Worm (Caenorhabditis elegans) whole organism, L1 larva: Measurements from ENCODE around the gene rfc-2.
"Not testable (repeated sequence)": the region's sequence is repeated elsewhere in the genome, so short reads cannot be mapped to it uniquely, and the experiment has no call there.

Source experiments
- C34B4.2 ChIP-seq: sonication (generic microtip); optimal IDR thresholded peaks from 2 replicates; lab custom pipeline; 2017; ENCODE audit warnings: mild to moderate bottlenecking, missing genetic modification characterization, missing compliant biosample characterization
- aha-1 ChIP-seq: fragments of 150-350 bp; optimal IDR thresholded peaks from 2 replicates; lab custom pipeline; 2014; ENCODE audit warnings: missing biosample characterization, missing genetic modification characterization
- ceh-8 ChIP-seq: fragments of 200-800 bp; sonication (Bioruptor generic); optimal IDR thresholded peaks from 2 replicates; lab custom pipeline; 2018; ENCODE audit warnings: mild to moderate bottlenecking, missing genetic modification characterization, moderate library complexity, missing compliant biosample characterization
- ces-1 ChIP-seq: fragments of 150-350 bp; optimal IDR thresholded peaks from 2 replicates; lab custom pipeline; 2014; ENCODE audit warnings: missing biosample characterization, missing genetic modification reagents, missing genetic modification characterization
- dsc-1 ChIP-seq: sonication (generic microtip); optimal IDR thresholded peaks from 2 replicates; lab custom pipeline; 2016; ENCODE audit warnings: mild to moderate bottlenecking, missing genetic modification characterization, missing compliant biosample characterization
- efl-1 ChIP-seq, 4 experiments: fragments of 150-350 bp; optimal IDR thresholded peaks in 3 of 4; peaks in 1 of 4; 1 replicate in 1 of 4; 2 replicates in 3 of 4; lab custom pipeline; 2014; ENCODE audit warnings: missing biosample characterization in 2 of 4, missing genetic modification characterization in 2 of 4, missing genetic modification reagents in 2 of 4
- efl-3 ChIP-seq: fragments of 200-800 bp; sonication (Bioruptor generic); optimal IDR thresholded peaks from 2 replicates; lab custom pipeline; 2018; ENCODE audit warnings: mild to moderate bottlenecking, missing genetic modification characterization, missing compliant biosample characterization
- egl-13 ChIP-seq: sonication (generic microtip); optimal IDR thresholded peaks from 2 replicates; lab custom pipeline; 2016; ENCODE audit warnings: missing genotype, missing genetic modification reagents, missing genetic modification characterization, missing compliant biosample characterization
- elt-2 ChIP-seq: sonication (generic microtip); optimal IDR thresholded peaks from 2 replicates; lab custom pipeline; 2016; ENCODE audit warnings: missing genetic modification characterization, mild to moderate bottlenecking, inconsistent platforms, missing compliant biosample characterization, missing genetic modification reagents
- elt-3 ChIP-seq, 6 experiments: fragments of 150-350 bp in 1 of 6; sonication (generic microtip); optimal IDR thresholded peaks; 2 replicates each; lab custom pipeline; 2017 to 2018; ENCODE audit warnings: missing biosample characterization in 6 of 6, missing genetic modification characterization in 6 of 6, inconsistent platforms in 1 of 6
- ets-5 ChIP-seq: fragments of 200-800 bp; sonication (Bioruptor generic); IDR thresholded peaks from 2 replicates; pipeline ENCODE4 v1.3.6; 2022; ENCODE audit warnings: missing genetic modification characterization, missing compliant biosample characterization
- fkh-4 ChIP-seq: sonication (generic microtip); optimal IDR thresholded peaks from 2 replicates; lab custom pipeline; 2016; ENCODE audit warnings: missing compliant biosample characterization, missing genetic modification characterization, borderline replicate concordance
- fkh-8 ChIP-seq: sonication (generic microtip); optimal IDR thresholded peaks from 2 replicates; lab custom pipeline; 2016; ENCODE audit warnings: mild to moderate bottlenecking, missing genetic modification characterization, missing compliant biosample characterization
- grh-1 ChIP-seq: fragments of 200-800 bp; sonication (Bioruptor generic); IDR thresholded peaks from 2 replicates; pipeline ENCODE4 v1.3.6; 2022; ENCODE audit warnings: missing genetic modification reagents, missing genetic modification characterization, missing compliant biosample characterization
- hlh-17 ChIP-seq: fragments of 200-800 bp; sonication (Bioruptor generic); optimal IDR thresholded peaks from 2 replicates; lab custom pipeline; 2018; ENCODE audit warnings: missing genetic modification characterization, mild to moderate bottlenecking, missing compliant biosample characterization, moderate library complexity, borderline replicate concordance
- irx-1 ChIP-seq: sonication (generic microtip); optimal IDR thresholded peaks from 2 replicates; lab custom pipeline; 2016; ENCODE audit warnings: missing genetic modification characterization, missing compliant biosample characterization
- isw-1 ChIP-seq: fragments of 200-800 bp; sonication (Bioruptor generic); IDR thresholded peaks from 2 replicates; pipeline ENCODE4 v1.3.6; 2022; ENCODE audit warnings: missing genetic modification characterization, missing compliant biosample characterization
- lin-15B ChIP-seq: fragments of 150-350 bp; sonication (generic microtip); optimal IDR thresholded peaks from 3 replicates; lab custom pipeline; 2014; ENCODE audit warnings: missing biosample characterization, missing genetic modification characterization
- lin-35 ChIP-seq, 2 experiments: fragments of 150-350 bp; optimal IDR thresholded peaks; 2 replicates each; lab custom pipeline; 2014; ENCODE audit warnings: missing biosample characterization in 2 of 2, missing genetic modification characterization in 2 of 2, missing genetic modification reagents in 2 of 2
- mef-2 ChIP-seq: fragments of 150-350 bp; optimal IDR thresholded peaks from 2 replicates; lab custom pipeline; 2014; ENCODE audit warnings: missing biosample characterization, missing genetic modification characterization
- mep-1 ChIP-seq: fragments of 150-350 bp; optimal IDR thresholded peaks from 2 replicates; lab custom pipeline; 2014; ENCODE audit warnings: missing biosample characterization, missing genetic modification characterization
- nhr-11 ChIP-seq: fragments of 150-350 bp; optimal IDR thresholded peaks from 2 replicates; lab custom pipeline; 2014; ENCODE audit warnings: missing biosample characterization, missing genetic modification characterization
- nhr-12 ChIP-seq: sonication (generic microtip); optimal IDR thresholded peaks from 2 replicates; lab custom pipeline; 2017; ENCODE audit warnings: missing biosample characterization, missing genetic modification characterization
- nhr-20 ChIP-seq: sonication (generic microtip); optimal IDR thresholded peaks from 2 replicates; lab custom pipeline; 2016; ENCODE audit warnings: mild to moderate bottlenecking, missing genetic modification characterization, missing compliant biosample characterization
- nhr-237 ChIP-seq: fragments of 150-350 bp; optimal IDR thresholded peaks from 2 replicates; lab custom pipeline; 2014; ENCODE audit warnings: missing biosample characterization, missing genetic modification characterization
- nhr-77 ChIP-seq: fragments of 150-350 bp; optimal IDR thresholded peaks from 2 replicates; lab custom pipeline; 2014; ENCODE audit warnings: missing biosample characterization, missing genetic modification characterization
- nhr-84 ChIP-seq: sonication (generic microtip); optimal IDR thresholded peaks from 2 replicates; lab custom pipeline; 2017; ENCODE audit warnings: missing biosample characterization, missing genetic modification characterization
- nhr-85 ChIP-seq: sonication (generic microtip); peaks from one replicate; lab custom pipeline; 2016; ENCODE audit warnings: missing genetic modification characterization, inconsistent platforms, missing compliant biosample characterization
- pag-3 ChIP-seq: sonication (generic microtip); optimal IDR thresholded peaks from 2 replicates; lab custom pipeline; 2017; ENCODE audit warnings: missing genetic modification characterization, mild to moderate bottlenecking, missing compliant biosample characterization, antibody characterized with exemption, borderline replicate concordance; ENCODE audit not compliant: insufficient read depth
- pqm-1 ChIP-seq: sonication (generic microtip); optimal IDR thresholded peaks from 3 replicates; lab custom pipeline; 2017; ENCODE audit warnings: missing biosample characterization, missing genetic modification characterization
- rnt-1 ChIP-seq: sonication (generic microtip); optimal IDR thresholded peaks from 2 replicates; lab custom pipeline; 2016; ENCODE audit warnings: mild to moderate bottlenecking, missing genetic modification characterization, moderate library complexity, missing compliant biosample characterization
- snu-23 ChIP-seq: sonication (generic microtip); optimal IDR thresholded peaks from 2 replicates; lab custom pipeline; 2016; ENCODE audit warnings: missing genetic modification characterization, missing compliant biosample characterization
- sox-4 ChIP-seq: sonication (generic microtip); optimal IDR thresholded peaks from 2 replicates; lab custom pipeline; 2016; ENCODE audit warnings: missing genetic modification characterization, missing compliant biosample characterization
- sup-37 ChIP-seq: fragments of 200-800 bp; sonication (Bioruptor generic); optimal IDR thresholded peaks from 2 replicates; lab custom pipeline; 2018; ENCODE audit warnings: mild to moderate bottlenecking, missing genetic modification characterization, missing compliant biosample characterization
- swsn-7 ChIP-seq: sonication (generic microtip); optimal IDR thresholded peaks from 2 replicates; lab custom pipeline; 2016; ENCODE audit warnings: missing genetic modification characterization, missing compliant biosample characterization
- tbx-2 ChIP-seq: sonication (generic microtip); optimal IDR thresholded peaks from 2 replicates; lab custom pipeline; 2016; ENCODE audit warnings: missing genetic modification characterization, missing compliant biosample characterization
- unc-30 ChIP-seq: sonication (generic microtip); optimal IDR thresholded peaks from 2 replicates; lab custom pipeline; 2017; ENCODE audit warnings: missing biosample characterization, missing genetic modification characterization
- unc-86 ChIP-seq: sonication (generic microtip); optimal IDR thresholded peaks from 2 replicates; lab custom pipeline; 2016; ENCODE audit warnings: missing genetic modification characterization, missing compliant biosample characterization
- vab-15 ChIP-seq: sonication (generic microtip); optimal IDR thresholded peaks from 2 replicates; lab custom pipeline; 2017; ENCODE audit warnings: missing genotype, mild to moderate bottlenecking, missing genetic modification characterization, missing compliant biosample characterization
- xbp-1 ChIP-seq: sonication (generic microtip); optimal IDR thresholded peaks from 2 replicates; lab custom pipeline; 2016; ENCODE audit warnings: missing genetic modification characterization, missing compliant biosample characterization

The rfc-2 gene

DNA sequence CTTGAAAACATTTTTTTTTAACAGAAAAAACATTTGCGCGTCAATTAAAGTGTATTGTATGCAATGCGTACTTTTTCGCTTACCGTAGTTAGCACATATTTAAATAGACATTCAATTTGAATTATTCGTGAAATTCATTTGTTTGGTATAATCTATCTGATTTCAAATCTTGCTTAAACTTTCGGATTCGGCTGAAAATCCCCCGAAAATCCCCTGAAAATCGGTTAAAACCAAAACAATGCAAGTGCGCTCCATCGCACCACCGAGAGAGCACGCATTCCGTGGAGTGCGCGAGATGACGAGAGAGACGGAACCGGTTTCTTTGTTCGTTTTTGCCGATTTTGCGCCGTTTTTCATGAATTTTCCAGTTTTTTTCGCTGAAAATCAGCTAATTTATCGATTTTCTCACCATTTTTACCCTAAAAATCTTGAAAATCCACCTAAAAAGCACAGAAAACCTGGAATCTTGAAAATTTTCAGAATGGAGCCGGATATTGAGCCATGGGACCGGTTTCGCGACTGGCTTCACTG lies 18.4 kb upstream of the rfc-2 start, which contains the start of gene F53H1.3 (continued):
- TF ChIP-seq mef-2 (tag; lab: Kevin White, UChicago) = no peak
- TF ChIP-seq pag-3 = no peak
- TF ChIP-seq nhr-237 (tag; lab: Kevin White, UChicago) = no peak
- no peak for TF ChIP-seq ceh-8 (GFP tag; lab: Kevin White, UChicago)
- TF ChIP-seq C34B4.2 (tag; lab: Kevin White, UChicago) = no peak
- TF ChIP-seq fkh-8 (tag; lab: Kevin White, UChicago) = no peak
- peak; percentile 68 to 72 for TF ChIP-seq efl-1 (optimal IDR thresholded peaks at IDR 0.05; lab: Kevin White, UChicago)
- TF ChIP-seq efl-1 (GFP tag; optimal IDR thresholded peaks at IDR 0.05 in 1 of 2; lab: Kevin White, UChicago) = peak; percentile 71 to 96
- TF ChIP-seq irx-1 (tag; lab: Kevin White, UChicago) = no peak
- no peak for TF ChIP-seq nhr-20 (tag; lab: Kevin White, UChicago)
- TF ChIP-seq efl-3 (GFP tag; lab: Kevin White, UChicago) = no peak
- TF ChIP-seq ets-5 (GFP tag; lab: Robert Waterston, UW) = no peak
- TF ChIP-seq fkh-4 (tag; lab: Kevin White, UChicago) = peak; percentile 4
- TF ChIP-seq tbx-2 (tag; lab: Kevin White, UChicago) = no peak
- TF ChIP-seq egl-13 (tag; lab: Kevin White, UChicago) = no peak
- TF ChIP-seq lin-35 (GFP tag; optimal IDR thresholded peaks at IDR 0.05; lab: Kevin White, UChicago) = peak; percentile 55
- peak; percentile 98 for TF ChIP-seq grh-1 (GFP tag; lab: Robert Waterston, UW)
- TF ChIP-seq isw-1 (GFP tag; lab: Robert Waterston, UW) = peak; percentile 10; the same call in 1 of the 2 replicates
- TF ChIP-seq mep-1 (tag; lab: Kevin White, UChicago) = peak; percentile 36
- no peak for TF ChIP-seq nhr-11
- TF ChIP-seq unc-30 = no peak
- peak; percentile 38 for TF ChIP-seq xbp-1 (tag; lab: Kevin White, UChicago)
- no peak for TF ChIP-seq dsc-1 (tag; lab: Kevin White, UChicago)
- no peak for TF ChIP-seq vab-15 (tag; lab: Kevin White, UChicago)
- no peak for TF ChIP-seq elt-3 (tag; optimal IDR thresholded peaks at IDR 0.05; lab: Kevin White, UChicago)
- TF ChIP-seq sox-4 = no peak
- TF ChIP-seq nhr-12 (tag; lab: Kevin White, UChicago) = no peak
- TF ChIP-seq lin-15B (tag; lab: Kevin White, UChicago) = peak; percentile 29
- no peak for TF ChIP-seq nhr-77 (tag; lab: Kevin White, UChicago)
- no peak for TF ChIP-seq elt-2
- no peak for TF ChIP-seq ces-1 (GFP tag; lab: Kevin White, UChicago)
- TF ChIP-seq rnt-1 (tag; lab: Kevin White, UChicago) = no peak
- TF ChIP-seq swsn-7 (tag; lab: Kevin White, UChicago) = peak; percentile 48
- TF ChIP-seq unc-86 = peak; percentile 12
- TF ChIP-seq aha-1 (tag; lab: Kevin White, UChicago) = no peak
- no peak for TF ChIP-seq hlh-17 (GFP tag; lab: Kevin White, UChicago)

DNA sequence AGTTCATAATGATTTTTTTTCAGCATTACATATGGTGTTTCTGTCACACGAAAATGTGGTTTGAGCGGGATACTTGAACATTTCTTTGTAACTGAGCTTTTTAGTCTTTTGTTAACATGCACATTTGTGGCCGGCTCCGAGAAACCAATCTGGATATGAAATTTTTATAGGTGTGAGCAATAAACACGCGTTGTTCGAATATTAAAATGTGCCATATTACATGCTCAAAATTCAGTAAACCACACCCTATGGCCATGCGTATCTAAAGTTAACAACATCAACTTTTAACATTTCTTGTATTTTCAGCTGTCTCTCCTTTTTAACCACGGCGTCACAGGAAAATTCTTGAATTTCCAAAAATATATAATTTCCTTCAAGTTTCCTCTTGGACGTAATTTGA lies 6.3 kb upstream of the rfc-2 start, which contains the start of gene F58F6.6:
Gene F58F6.6 (plus strand): TSS at position 301 of the 400 bp plus-strand sequence.
- not testable (repeated sequence) for TF ChIP-seq irx-1, pqm-1, nhr-84 (tag; lab: Kevin White, UChicago)

ce11 chrIV:1343379-1343778 lies 3.7 kb upstream of the rfc-2 start, which contains the start of gene F58F6.5:
Gene F58F6.5 (plus strand): TSS chrIV:1343679.
- TF ChIP-seq nhr-85 (tag; lab: Kevin White, UChicago); snu-23 (GFP tag; lab: Kevin White, UChicago); sup-37 (GFP tag; lab: Kevin White, UChicago): not testable (repeated sequence)
